Fruit fly (Drosophila melanogaster) whole organism, prepupa: ENCODE data around the gene ND-24.
A peak's percentile ranks its signal among the peaks of the same experiment; 100 is the strongest.

ENCODE experiments used
- Blimp-1 ChIP-seq: fragments of 200-800 bp; sonication (Bioruptor generic); optimal IDR thresholded peaks from 3 replicates; lab custom pipeline; 2017; ENCODE audit warnings: missing biosample characterization, missing genetic modification characterization, mild to moderate bottlenecking, moderate library complexity, missing genetic modification reagents
- CG10631 ChIP-seq: fragments of 200-800 bp; sonication (Bioruptor generic); optimal IDR thresholded peaks from 2 replicates; lab custom pipeline; 2016; ENCODE audit warnings: missing biosample characterization, missing genetic modification characterization
- CG10669 ChIP-seq: fragments of 200-800 bp; sonication (Bioruptor generic); optimal IDR thresholded peaks from 3 replicates; lab custom pipeline; 2018; ENCODE audit warnings: missing biosample characterization, mild to moderate bottlenecking, missing genetic modification characterization, moderate library complexity
- CG11294 ChIP-seq: fragments of 200-800 bp; sonication (Bioruptor generic); IDR thresholded peaks from 2 replicates; pipeline ENCODE4 v1.3.6; 2022; ENCODE audit warnings: missing biosample characterization, missing genetic modification characterization
- CG11762 ChIP-seq: fragments of 200-800 bp; sonication (Bioruptor generic); optimal IDR thresholded peaks from 3 replicates; lab custom pipeline; 2016; ENCODE audit warnings: missing biosample characterization, missing genetic modification characterization; ENCODE audit not compliant: insufficient read depth
- CG11902 ChIP-seq: fragments of 200-800 bp; sonication (Bioruptor generic); optimal IDR thresholded peaks from 3 replicates; lab custom pipeline; 2016; ENCODE audit warnings: missing biosample characterization, missing genetic modification characterization
- CG15336 ChIP-seq: fragments of 200-800 bp; sonication (Bioruptor generic); IDR thresholded peaks from 2 replicates; pipeline ENCODE4 v1.3.6; 2022; ENCODE audit warnings: missing biosample characterization, missing genetic modification characterization
- CG1621 ChIP-seq: fragments of 200-800 bp; sonication (Bioruptor generic); optimal IDR thresholded peaks from 3 replicates; lab custom pipeline; 2018; ENCODE audit warnings: missing biosample characterization, mild to moderate bottlenecking, missing genetic modification characterization
- CG16779 ChIP-seq: fragments of 200-800 bp; sonication (Bioruptor generic); optimal IDR thresholded peaks from 3 replicates; lab custom pipeline; 2017; ENCODE audit warnings: missing biosample characterization, mild to moderate bottlenecking, missing genetic modification characterization
- CG3032 ChIP-seq: fragments of 200-800 bp; optimal IDR thresholded peaks from 2 replicates; lab custom pipeline; 2019; ENCODE audit warnings: missing biosample characterization, mild to moderate bottlenecking, missing genetic modification characterization, moderate library complexity
- CG31627 ChIP-seq: fragments of 200-800 bp; sonication (Bioruptor generic); optimal IDR thresholded peaks from 3 replicates; lab custom pipeline; 2016; ENCODE audit warnings: missing biosample characterization, missing genetic modification characterization
- CG32006 ChIP-seq: fragments of 200-800 bp; sonication (Bioruptor generic); optimal IDR thresholded peaks from 3 replicates; lab custom pipeline; 2017; ENCODE audit warnings: missing biosample characterization, mild to moderate bottlenecking, missing genetic modification characterization
- CG34406 ChIP-seq: fragments of 200-800 bp; sonication (Bioruptor generic); optimal IDR thresholded peaks from 3 replicates; lab custom pipeline; 2016; ENCODE audit warnings: missing biosample characterization, missing genetic modification characterization
- CG3919 ChIP-seq: fragments of 200-800 bp; sonication (Bioruptor generic); optimal IDR thresholded peaks from 3 replicates; lab custom pipeline; 2016; ENCODE audit warnings: missing biosample characterization, missing genetic modification characterization
- CG4318 ChIP-seq: fragments of 200-800 bp; sonication (Bioruptor generic); optimal IDR thresholded peaks from 3 replicates; lab custom pipeline; 2017; ENCODE audit warnings: missing biosample characterization, mild to moderate bottlenecking, missing genetic modification characterization
- CG6792 ChIP-seq: fragments of 200-800 bp; sonication (Bioruptor generic); optimal IDR thresholded peaks from 3 replicates; lab custom pipeline; 2016; ENCODE audit warnings: missing biosample characterization, missing genetic modification characterization
- CG6808 ChIP-seq: fragments of 200-800 bp; sonication (Bioruptor generic); optimal IDR thresholded peaks from 3 replicates; lab custom pipeline; 2017; ENCODE audit warnings: missing biosample characterization, missing genetic modification characterization, mild to moderate bottlenecking, moderate library complexity, missing genetic modification reagents
- CG6854 ChIP-seq: fragments of 200-800 bp; sonication (Bioruptor generic); optimal IDR thresholded peaks from 2 replicates; lab custom pipeline; 2017; ENCODE audit warnings: missing biosample characterization, mild to moderate bottlenecking, missing genetic modification characterization
- CG8319 ChIP-seq: fragments of 200-800 bp; sonication (Bioruptor generic); optimal IDR thresholded peaks from 3 replicates; lab custom pipeline; 2016; ENCODE audit warnings: missing biosample characterization, missing genetic modification characterization
- CG8632 ChIP-seq: fragments of 200-800 bp; sonication (Bioruptor generic); optimal IDR thresholded peaks from 3 replicates; lab custom pipeline; 2016; ENCODE audit warnings: missing biosample characterization, missing genetic modification characterization
- Eip78C ChIP-seq: fragments of 200-800 bp; sonication (Bioruptor generic); peaks from one replicate; lab custom pipeline; 2016; ENCODE audit warnings: missing biosample characterization, missing genetic modification characterization
- Ets21C ChIP-seq: fragments of 200-800 bp; sonication (Bioruptor generic); optimal IDR thresholded peaks from 3 replicates; lab custom pipeline; 2016; ENCODE audit warnings: missing biosample characterization, missing genetic modification characterization
- Ets96B ChIP-seq: fragments of 200-800 bp; optimal IDR thresholded peaks from 2 replicates; lab custom pipeline; 2019; ENCODE audit warnings: missing biosample characterization, mild to moderate bottlenecking, missing genetic modification characterization, moderate library complexity
- Gug ChIP-seq: fragments of 200-800 bp; sonication (Bioruptor generic); IDR thresholded peaks from 2 replicates; pipeline ENCODE4 v1.3.6; 2022; ENCODE audit warnings: missing biosample characterization, missing genetic modification characterization
- Hr38 ChIP-seq: sonication (Bioruptor generic); optimal IDR thresholded peaks from 2 replicates; lab custom pipeline; 2016; ENCODE audit warnings: missing biosample characterization, missing genetic modification characterization
- Hr4 ChIP-seq: fragments of 200-800 bp; sonication (Bioruptor generic); optimal IDR thresholded peaks from 3 replicates; lab custom pipeline; 2016; ENCODE audit warnings: missing biosample characterization, missing genetic modification characterization
- Lpt ChIP-seq: fragments of 200-800 bp; sonication (Bioruptor generic); optimal IDR thresholded peaks from 3 replicates; lab custom pipeline; 2016; ENCODE audit warnings: missing biosample characterization, missing genetic modification characterization
- Met ChIP-seq: fragments of 200-800 bp; sonication (Bioruptor generic); optimal IDR thresholded peaks from 3 replicates; lab custom pipeline; 2016; ENCODE audit warnings: missing biosample characterization, missing genetic modification characterization
- OdsH ChIP-seq: fragments of 200-800 bp; sonication (Bioruptor generic); optimal IDR thresholded peaks from 3 replicates; lab custom pipeline; 2016; ENCODE audit warnings: missing biosample characterization, missing genetic modification characterization
- Sox102F ChIP-seq: fragments of 200-800 bp; sonication (Bioruptor generic); optimal IDR thresholded peaks from 2 replicates; lab custom pipeline; 2016; ENCODE audit warnings: missing biosample characterization, mild to moderate bottlenecking, missing genetic modification characterization
- Sox15 ChIP-seq: fragments of 200-800 bp; sonication (Bioruptor generic); optimal IDR thresholded peaks from 3 replicates; lab custom pipeline; 2016; ENCODE audit warnings: missing biosample characterization, missing genetic modification characterization
- acj6 ChIP-seq: fragments of 200-800 bp; sonication (Bioruptor generic); optimal IDR thresholded peaks from 3 replicates; lab custom pipeline; 2016; ENCODE audit warnings: missing biosample characterization, missing genetic modification characterization
- dac ChIP-seq: fragments of 200-800 bp; sonication (Bioruptor generic); optimal IDR thresholded peaks from 2 replicates; lab custom pipeline; 2017; ENCODE audit warnings: missing biosample characterization, mild to moderate bottlenecking, missing genetic modification characterization
- dsx ChIP-seq: fragments of 200-800 bp; optimal IDR thresholded peaks from 3 replicates; lab custom pipeline; 2019; ENCODE audit warnings: missing biosample characterization, mild to moderate bottlenecking, missing genetic modification characterization, moderate library complexity; ENCODE audit not compliant: poor library complexity, severe bottlenecking
- esn ChIP-seq: fragments of 200-800 bp; sonication (Bioruptor generic); optimal IDR thresholded peaks from 2 replicates; lab custom pipeline; 2016; ENCODE audit warnings: missing biosample characterization, mild to moderate bottlenecking, missing genetic modification characterization, moderate library complexity
- fd59A ChIP-seq: fragments of 200-800 bp; sonication (Bioruptor generic); optimal IDR thresholded peaks from 2 replicates; lab custom pipeline; 2017; ENCODE audit warnings: missing biosample characterization, mild to moderate bottlenecking, missing genetic modification characterization, missing genetic modification reagents
- fd85E ChIP-seq: fragments of 200-800 bp; sonication (Bioruptor generic); optimal IDR thresholded peaks from 3 replicates; lab custom pipeline; 2016; ENCODE audit warnings: missing biosample characterization, missing genetic modification characterization
- fkh ChIP-seq: fragments of 200-800 bp; sonication (Bioruptor generic); optimal IDR thresholded peaks from 3 replicates; lab custom pipeline; 2017; ENCODE audit warnings: missing biosample characterization, mild to moderate bottlenecking, missing genetic modification characterization, moderate library complexity
- lz ChIP-seq: fragments of 200-800 bp; sonication (Bioruptor generic); optimal IDR thresholded peaks from 3 replicates; lab custom pipeline; 2016; ENCODE audit warnings: missing biosample characterization, missing genetic modification characterization
- net ChIP-seq: fragments of 200-800 bp; sonication (Bioruptor generic); optimal IDR thresholded peaks from 3 replicates; lab custom pipeline; 2016; ENCODE audit warnings: missing biosample characterization, missing genetic modification characterization
- pdm3 ChIP-seq: fragments of 200-800 bp; sonication (Bioruptor generic); optimal IDR thresholded peaks from 3 replicates; lab custom pipeline; 2016; ENCODE audit warnings: missing biosample characterization, missing genetic modification characterization
- salr ChIP-seq, 2 experiments: fragments of 200-800 bp; sonication (Bioruptor generic); optimal IDR thresholded peaks; 3 replicates each; lab custom pipeline; 2016 to 2018; ENCODE audit warnings: missing biosample characterization in 2 of 2, missing genetic modification characterization in 2 of 2, mild to moderate bottlenecking in 1 of 2
- spab ChIP-seq: fragments of 200-800 bp; sonication (Bioruptor generic); optimal IDR thresholded peaks from 2 replicates; lab custom pipeline; 2017; ENCODE audit warnings: missing biosample characterization, mild to moderate bottlenecking, missing genetic modification characterization, missing genetic modification reagents
- ss ChIP-seq, 2 experiments: fragments of 200-800 bp; sonication (Bioruptor generic); optimal IDR thresholded peaks; 2 replicates in 1 of 2; 3 replicates in 1 of 2; lab custom pipeline; 2017 to 2018; ENCODE audit warnings: mild to moderate bottlenecking in 2 of 2, missing biosample characterization in 2 of 2, missing genetic modification characterization in 2 of 2, moderate library complexity in 1 of 2
- svp ChIP-seq: fragments of 200-800 bp; sonication (Bioruptor generic); peaks from one replicate; lab custom pipeline; 2016; ENCODE audit warnings: missing biosample characterization, missing genetic modification characterization

Gene ND-24

dm6 chrX:17677953-17678668 lies 46.2 kb downstream of the ND-24 start (continued):
- TF ChIP-seq dsx (GFP tag; lab: Kevin White, UChicago) (peak; percentile 18), esn (GFP tag; lab: Kevin White, UChicago) (peak; percentile 65), net (GFP tag; lab: Kevin White, UChicago) (peak; percentile 45), OdsH (GFP tag; lab: Kevin White, UChicago) (peak; percentile 53), Gug (GFP tag; lab: Robert Waterston, UW) (no peak), CG11294 (GFP tag; lab: Robert Waterston, UW) (no peak), Sox102F (peak; percentile 18), salr (GFP tag; optimal IDR thresholded peaks at IDR 0.05; lab: Kevin White, UChicago) (peak in 1 of 2 experiments; percentile 18), CG10669 (GFP tag; lab: Kevin White, UChicago) (peak; percentile 54), CG3032 (tag; lab: Kevin White, UChicago) (peak; percentile 55), Hr38 (GFP tag; lab: Kevin White, UChicago) (no peak), svp (peak; percentile 77), fd59A (GFP tag; lab: Kevin White, UChicago) (peak; percentile 20), CG31627 (GFP tag; lab: Kevin White, UChicago) (peak; percentile 14), Ets21C (GFP tag; lab: Kevin White, UChicago) (no peak), CG16779 (no peak), spab (GFP tag; lab: Kevin White, UChicago) (peak; percentile 26), ss (GFP tag; optimal IDR thresholded peaks at IDR 0.05; lab: Kevin White, UChicago) (peak; percentile 17 to 30), dac (no peak), CG8319 (peak; percentile 34), CG34406 (GFP tag; lab: Kevin White, UChicago) (peak; percentile 60), CG15336 (GFP tag; lab: Robert Waterston, UW) (peak; percentile 34; the same call in 1 of the 2 replicates), Ets96B (tag; lab: Kevin White, UChicago) (peak; percentile 29), Hr4 (GFP tag; lab: Kevin White, UChicago) (peak; percentile 33), lz (GFP tag; lab: Kevin White, UChicago) (peak; percentile 43), CG6808 (peak; percentile 43), CG8632 (peak; percentile 48), acj6 (GFP tag; lab: Kevin White, UChicago) (peak; percentile 50), CG1621 (tag; lab: Kevin White, UChicago) (no peak), CG4318 (GFP tag; lab: Kevin White, UChicago) (peak; percentile 17), fd85E (GFP tag; lab: Kevin White, UChicago) (no peak), Met (peak; percentile 64)

DNA sequence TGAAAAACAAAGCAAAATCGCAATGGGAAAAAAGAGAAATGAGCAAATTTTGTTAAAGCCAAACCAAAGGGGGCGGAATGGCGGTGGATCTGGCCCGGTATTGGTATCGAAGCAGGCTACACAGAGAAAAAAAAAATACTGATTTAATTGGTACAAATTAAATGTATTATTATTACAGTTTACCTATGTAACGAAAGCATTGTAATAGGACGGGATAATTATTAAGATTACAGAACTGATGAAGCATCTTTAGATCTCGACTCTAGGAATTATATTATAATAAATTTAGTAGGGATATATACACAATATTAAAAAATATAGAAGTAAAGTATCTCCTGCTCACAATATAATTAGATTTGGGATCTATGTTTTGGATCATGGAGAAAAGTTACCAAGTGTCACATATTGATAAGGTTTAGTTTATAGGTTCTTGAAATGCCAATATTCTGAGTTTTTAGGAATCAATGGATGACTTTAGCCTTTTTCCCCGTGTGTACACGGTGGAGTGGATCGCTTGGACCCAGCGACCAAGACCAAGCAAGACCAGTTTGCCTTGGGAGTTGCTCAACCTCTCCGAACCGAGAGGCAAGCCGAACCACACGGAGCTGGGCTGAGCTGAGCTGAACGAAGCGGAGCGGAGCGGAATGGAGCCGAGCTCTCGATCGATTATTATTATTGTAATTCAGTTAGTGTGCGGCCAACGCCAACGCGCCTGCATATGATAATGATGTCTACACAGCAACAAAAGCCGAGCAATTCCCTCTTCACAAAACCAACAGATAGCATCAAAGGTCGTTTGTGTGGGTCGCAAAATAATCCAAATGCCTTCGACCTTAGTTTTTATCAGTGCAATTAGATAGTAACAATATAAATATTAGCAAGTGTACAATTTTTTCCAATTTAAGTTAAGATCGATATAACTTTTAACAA lies 48.0 kb downstream of the ND-24 start:
- TF ChIP-seq CG6792 (GFP tag; lab: Kevin White, UChicago) = peak; percentile 26
- TF ChIP-seq Lpt (GFP tag; lab: Kevin White, UChicago) = peak; percentile 14
- peak; percentile 86 for TF ChIP-seq Eip78C (GFP tag; lab: Kevin White, UChicago)
- peak; percentile 11 for TF ChIP-seq CG31627 (GFP tag; lab: Kevin White, UChicago)
- TF ChIP-seq Met = peak; percentile 6
- no peak for TF ChIP-seq CG6854
- TF ChIP-seq CG32006 (GFP tag; lab: Kevin White, UChicago) = peak; percentile 76
- no peak for TF ChIP-seq Hr38 (GFP tag; lab: Kevin White, UChicago)
- peak; percentile 49 for TF ChIP-seq CG11762 (GFP tag; lab: Kevin White, UChicago)
- no peak for TF ChIP-seq CG1621 (tag; lab: Kevin White, UChicago)
- peak; percentile 62 for TF ChIP-seq CG3032 (tag; lab: Kevin White, UChicago)
- peak; percentile 53 for TF ChIP-seq pdm3 (GFP tag; lab: Kevin White, UChicago)
- peak; percentile 39 for TF ChIP-seq CG4318 (GFP tag; lab: Kevin White, UChicago)
- TF ChIP-seq Blimp-1 (GFP tag; lab: Kevin White, UChicago) = peak; percentile 39
- TF ChIP-seq ss (GFP tag; optimal IDR thresholded peaks at IDR 0.05; lab: Kevin White, UChicago) = peak; percentile 43 to 63
- TF ChIP-seq dsx (GFP tag; lab: Kevin White, UChicago) = peak; percentile 9
- peak; percentile 41 for TF ChIP-seq CG3919 (GFP tag; lab: Kevin White, UChicago)
- TF ChIP-seq CG8632 = peak; percentile 50
- TF ChIP-seq acj6 (GFP tag; lab: Kevin White, UChicago) = peak; percentile 51
- TF ChIP-seq fkh (GFP tag; lab: Kevin White, UChicago) = no peak
- TF ChIP-seq CG11902 (GFP tag; lab: Kevin White, UChicago) = no peak
- no peak for TF ChIP-seq Sox102F
- TF ChIP-seq Sox15 (GFP tag; lab: Kevin White, UChicago) = peak; percentile 5
- peak; percentile 47 for TF ChIP-seq CG10631
